Worm (Caenorhabditis elegans) whole organism, L2 larva: ENCODE measurements around the gene Y62H9A.13.

Experiments
- C34F6.9 ChIP-seq: fragments of 150-350 bp; optimal IDR thresholded peaks from 2 replicates; lab custom pipeline; 2014; ENCODE audit warnings: missing biosample characterization, missing genetic modification characterization
- R02D3.7 ChIP-seq: fragments of 150-350 bp; optimal IDR thresholded peaks from 2 replicates; lab custom pipeline; 2014; ENCODE audit warnings: missing biosample characterization, missing genetic modification characterization
- Y55F3AM.14 ChIP-seq: fragments of 200-800 bp; sonication (Bioruptor generic); optimal IDR thresholded peaks from 2 replicates; lab custom pipeline; 2018; ENCODE audit warnings: mild to moderate bottlenecking, missing genetic modification characterization, missing compliant biosample characterization
- alr-1 ChIP-seq: fragments of 150-350 bp; optimal IDR thresholded peaks from 2 replicates; lab custom pipeline; 2014; ENCODE audit warnings: missing biosample characterization, missing genetic modification characterization
- ama-1 ChIP-seq: fragments of 150-350 bp; optimal IDR thresholded peaks from 2 replicates; lab custom pipeline; 2018; ENCODE audit warnings: inconsistent platforms
- ceh-16 ChIP-seq: fragments of 150-350 bp; optimal IDR thresholded peaks from 2 replicates; lab custom pipeline; 2014; ENCODE audit warnings: missing biosample characterization, missing genetic modification characterization
- ceh-82 ChIP-seq: fragments of 150-350 bp; optimal IDR thresholded peaks from 2 replicates; lab custom pipeline; 2014; ENCODE audit warnings: missing biosample characterization, missing genetic modification characterization
- dmd-4 ChIP-seq: sonication (generic microtip); optimal IDR thresholded peaks from 2 replicates; lab custom pipeline; 2017; ENCODE audit warnings: missing biosample characterization, missing genetic modification characterization
- egl-27 ChIP-seq: sonication (generic microtip); optimal IDR thresholded peaks from 3 replicates; lab custom pipeline; 2017; ENCODE audit warnings: missing biosample characterization, missing genetic modification reagents, missing genetic modification characterization
- elt-1 ChIP-seq: fragments of 150-350 bp; optimal IDR thresholded peaks from 2 replicates; lab custom pipeline; 2014; ENCODE audit warnings: missing biosample characterization, missing genetic modification characterization
- fos-1 ChIP-seq: fragments of 150-350 bp; optimal IDR thresholded peaks from 2 replicates; lab custom pipeline; 2014; ENCODE audit warnings: missing biosample characterization, missing genetic modification characterization
- lin-11 ChIP-seq: fragments of 150-350 bp; sonication (generic microtip); optimal IDR thresholded peaks from 2 replicates; lab custom pipeline; 2014; ENCODE audit warnings: missing biosample characterization, missing genetic modification characterization, inconsistent platforms, mixed read lengths
- mab-5 ChIP-seq: fragments of 150-350 bp; optimal IDR thresholded peaks from 2 replicates; lab custom pipeline; 2014; ENCODE audit warnings: missing biosample characterization, missing genetic modification characterization
- mbf-1 ChIP-seq: sonication (generic microtip); optimal IDR thresholded peaks from 2 replicates; lab custom pipeline; 2017; ENCODE audit warnings: missing biosample characterization, missing genetic modification characterization
- mdl-1 ChIP-seq, 2 experiments: fragments of 150-350 bp in 1 of 2; sonication (generic microtip) in 1 of 2; optimal IDR thresholded peaks; 2 replicates each; lab custom pipeline; 2017; ENCODE audit warnings: missing biosample characterization in 2 of 2, missing genetic modification characterization in 2 of 2
- nhr-10 ChIP-seq: sonication (generic microtip); optimal IDR thresholded peaks from 2 replicates; lab custom pipeline; 2017; ENCODE audit warnings: missing biosample characterization, missing genetic modification characterization
- nhr-11 ChIP-seq: fragments of 150-350 bp; optimal IDR thresholded peaks from 2 replicates; lab custom pipeline; 2014; ENCODE audit warnings: missing biosample characterization, missing genetic modification characterization
- nhr-12 ChIP-seq: fragments of 150-350 bp; optimal IDR thresholded peaks from 2 replicates; lab custom pipeline; 2014; ENCODE audit warnings: missing biosample characterization, missing genetic modification characterization
- nhr-129 ChIP-seq: fragments of 150-350 bp; optimal IDR thresholded peaks from 2 replicates; lab custom pipeline; 2014; ENCODE audit warnings: missing biosample characterization, missing genetic modification characterization
- nhr-21 ChIP-seq: fragments of 150-350 bp; optimal IDR thresholded peaks from 2 replicates; lab custom pipeline; 2014; ENCODE audit warnings: missing biosample characterization, missing genetic modification characterization
- nhr-237 ChIP-seq: fragments of 150-350 bp; optimal IDR thresholded peaks from 2 replicates; lab custom pipeline; 2014; ENCODE audit warnings: missing biosample characterization, missing genetic modification characterization
- nhr-6 ChIP-seq: fragments of 150-350 bp; optimal IDR thresholded peaks from 2 replicates; lab custom pipeline; 2014; ENCODE audit warnings: missing biosample characterization, missing genetic modification characterization
- nhr-77 ChIP-seq: fragments of 150-350 bp; optimal IDR thresholded peaks from 2 replicates; lab custom pipeline; 2014; ENCODE audit warnings: missing biosample characterization, missing genetic modification characterization
- peb-1 ChIP-seq: fragments of 150-350 bp; optimal IDR thresholded peaks from 2 replicates; lab custom pipeline; 2014; ENCODE audit warnings: missing biosample characterization, missing genetic modification characterization
- sem-4 ChIP-seq: fragments of 150-350 bp; optimal IDR thresholded peaks from 2 replicates; lab custom pipeline; 2014; ENCODE audit warnings: missing biosample characterization, missing genetic modification reagents, missing genetic modification characterization
- skn-1 ChIP-seq: sonication (generic microtip); optimal IDR thresholded peaks from 2 replicates; lab custom pipeline; 2017; ENCODE audit warnings: missing biosample characterization, missing genetic modification characterization
- snpc-4 ChIP-seq: fragments of 150-350 bp; optimal IDR thresholded peaks from 2 replicates; lab custom pipeline; 2014; ENCODE audit warnings: missing biosample characterization, missing genetic modification characterization
- unc-39 ChIP-seq: fragments of 150-350 bp; optimal IDR thresholded peaks from 2 replicates; lab custom pipeline; 2014; ENCODE audit warnings: missing biosample characterization, missing genetic modification characterization
- zag-1 ChIP-seq: fragments of 150-350 bp; optimal IDR thresholded peaks from 2 replicates; lab custom pipeline; 2014; ENCODE audit warnings: missing biosample characterization, missing genetic modification characterization
- ztf-1 ChIP-seq: fragments of 200-800 bp; sonication (Bioruptor generic); conservative IDR thresholded peaks from 2 replicates; pipeline ENCODE4 v1.3.6; 2022; ENCODE audit warnings: missing genetic modification characterization, missing compliant biosample characterization
- ztf-11 ChIP-seq: sonication (generic microtip); optimal IDR thresholded peaks from 2 replicates; lab custom pipeline; 2017; ENCODE audit warnings: missing biosample characterization, missing genetic modification characterization
- ztf-4 ChIP-seq: fragments of 150-350 bp; optimal IDR thresholded peaks from 2 replicates; lab custom pipeline; 2014; ENCODE audit warnings: missing biosample characterization, missing genetic modification characterization

Y62H9A.13 gene

ce11 chrX:11916705-11917104 is at the start of gene Y62H9A.13:
Gene Y62H9A.13, plus strand, starts transcription at chrX:11917005.
- no peak for TF ChIP-seq sem-4
- no peak for TF ChIP-seq nhr-10
- no peak for TF ChIP-seq peb-1 (tag; lab: Kevin White, UChicago)
- no peak for TF ChIP-seq mab-5 (tag; lab: Kevin White, UChicago)
- no peak for TF ChIP-seq ceh-82 (tag; lab: Kevin White, UChicago)
- TF ChIP-seq nhr-129 (tag; lab: Kevin White, UChicago), result no peak
- TF ChIP-seq alr-1 (tag; lab: Kevin White, UChicago), result no peak
- TF ChIP-seq Y55F3AM.14 (GFP tag; lab: Kevin White, UChicago), result no peak
- no peak for TF ChIP-seq ceh-16 (tag; lab: Kevin White, UChicago)
- no peak for TF ChIP-seq lin-11 (tag; lab: Kevin White, UChicago)
- no peak for TF ChIP-seq fos-1
- no peak for TF ChIP-seq nhr-12 (tag; lab: Kevin White, UChicago)
- TF ChIP-seq egl-27 (tag; lab: Kevin White, UChicago), result no peak
- TF ChIP-seq nhr-237 (tag; lab: Kevin White, UChicago), result no peak
- TF ChIP-seq elt-1 (tag; lab: Kevin White, UChicago), result no peak
- no peak for TF ChIP-seq ztf-4 (tag; lab: Kevin White, UChicago)

DNA sequence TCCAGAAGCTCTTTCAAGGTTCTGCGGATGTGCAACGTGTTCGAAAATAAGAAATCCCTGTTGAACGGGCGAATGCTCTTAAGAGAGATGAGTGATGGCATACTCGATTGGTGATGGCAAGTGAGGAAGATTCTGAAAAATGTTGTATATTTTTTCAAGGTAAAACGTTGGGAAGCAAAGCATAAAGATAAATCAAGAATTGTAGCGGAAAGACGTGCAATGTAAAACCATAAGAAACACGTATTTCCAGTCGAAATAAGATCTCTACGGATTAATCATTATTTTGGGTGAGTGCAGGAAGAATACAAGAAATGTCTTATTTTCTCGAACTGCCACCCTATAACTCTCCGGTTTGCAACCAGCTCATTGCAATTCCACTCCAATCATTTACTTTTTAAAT is 47.5 kb upstream of the Y62H9A.13 start, which contains the start of gene dot-1.2:
dot-1.2 (minus strand) TSS at position 101 of the 400 bp plus-strand sequence.
- no peak for TF ChIP-seq ztf-11 (tag; lab: Kevin White, UChicago)
- TF ChIP-seq mbf-1 (tag; lab: Kevin White, UChicago), result no peak
- TF ChIP-seq unc-39 (tag; lab: Kevin White, UChicago), result no peak
- no peak for TF ChIP-seq ztf-4 (tag; lab: Kevin White, UChicago)

- no peak for TF ChIP-seq R02D3.7
- TF ChIP-seq, all 48 proteins: peak for 0
Observed at ce11 chrX:11870393-11870792, 46.4 kb upstream of the Y62H9A.13 start.

DNA sequence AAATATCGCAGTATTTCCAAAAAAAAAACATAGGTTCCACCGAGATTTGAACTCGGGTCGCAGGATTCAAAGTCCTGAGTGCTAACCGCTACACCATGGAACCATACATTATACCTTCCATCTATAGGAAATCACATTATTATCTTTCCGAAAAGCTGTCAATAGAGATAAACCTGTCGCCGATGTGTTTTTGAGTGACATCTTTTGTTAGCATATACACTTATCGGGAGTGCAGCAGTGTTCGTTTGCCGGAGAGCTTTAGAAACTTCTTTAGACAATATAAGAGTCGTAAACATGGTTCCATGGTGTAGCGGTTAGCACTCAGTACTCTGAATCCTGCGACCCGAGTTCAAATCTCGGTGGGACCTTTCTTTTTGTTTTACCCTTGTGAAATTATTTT is 44.6 kb upstream of the Y62H9A.13 start:
- TF ChIP-seq nhr-129 (tag; lab: Kevin White, UChicago) (no peak), fos-1 (no peak), C34F6.9 (tag; lab: Kevin White, UChicago) (no peak), unc-39 (tag; lab: Kevin White, UChicago) (no peak)
- TF ChIP-seq, all 48 proteins: peak for 0

- TF ChIP-seq lin-11 (tag; lab: Kevin White, UChicago), result no peak
- TF ChIP-seq snpc-4 (tag; lab: Kevin White, UChicago), result no peak
- TF ChIP-seq nhr-11, result no peak
- no peak for TF ChIP-seq alr-1 (tag; lab: Kevin White, UChicago)
- no peak for TF ChIP-seq mdl-1 (tag; optimal IDR thresholded peaks at IDR 0.05; lab: Kevin White, UChicago)
- no peak for TF ChIP-seq zag-1 (tag; lab: Kevin White, UChicago)
- no peak for TF ChIP-seq nhr-129 (tag; lab: Kevin White, UChicago)
- TF ChIP-seq mbf-1 (tag; lab: Kevin White, UChicago), result no peak
Observed at ce11 chrX:11875260-11875659, 41.5 kb upstream of the Y62H9A.13 start, which contains the start of gene Y62H9A.1. Gene Y62H9A.1, plus strand, starts transcription at chrX:11875541.

ce11 chrX:11878109-11878508 is 38.7 kb upstream of the Y62H9A.13 start, which contains the start of gene Y62H9A.2:
Gene Y62H9A.2, minus strand, starts transcription at chrX:11878209.
- TF ChIP-seq snpc-4 (tag; lab: Kevin White, UChicago) (no peak), dmd-4 (tag; lab: Kevin White, UChicago) (no peak), skn-1 (no peak), nhr-21 (tag; lab: Kevin White, UChicago) (no peak), unc-39 (tag; lab: Kevin White, UChicago) (no peak), ztf-4 (tag; lab: Kevin White, UChicago) (no peak), ama-1 (lab: Kevin White, UChicago) (no peak), ztf-1 (GFP tag; lab: Robert Waterston, UW) (no peak), lin-11 (tag; lab: Kevin White, UChicago) (no peak), elt-1 (tag; lab: Kevin White, UChicago) (no peak)

DNA sequence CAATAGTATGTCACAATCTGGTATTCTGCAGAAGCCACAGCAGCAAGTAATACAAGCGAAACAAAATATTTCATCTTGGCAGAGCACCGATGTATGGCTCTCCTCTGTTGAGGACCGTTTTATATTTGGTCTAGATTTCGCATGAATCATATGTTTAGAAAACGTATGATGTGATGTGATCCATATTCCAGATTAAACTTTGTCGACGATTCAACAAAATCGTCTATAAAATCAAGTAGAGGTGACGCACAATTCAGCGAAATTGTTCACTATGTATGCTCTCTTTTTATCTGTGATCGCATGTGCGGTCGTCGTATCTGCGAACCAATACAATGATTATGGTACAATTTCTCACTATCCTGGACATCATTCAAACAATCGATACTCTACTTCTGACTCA is 36.9 kb upstream of the Y62H9A.13 start, which contains the start of the genes Y62H9A.3 and Y62H9A.4:
Y62H9A.3 (minus strand) TSS at position 101 of the 400 bp plus-strand sequence.
Y62H9A.4 (plus strand) TSS at position 256 of the 400 bp plus-strand sequence.
- no peak for TF ChIP-seq skn-1
- TF ChIP-seq lin-11 (tag; lab: Kevin White, UChicago), result no peak
- TF ChIP-seq nhr-77, result no peak
- TF ChIP-seq mdl-1 (tag; optimal IDR thresholded peaks at IDR 0.05; lab: Kevin White, UChicago), result no peak
- TF ChIP-seq nhr-6 (tag; lab: Kevin White, UChicago), result no peak
